Worm (Caenorhabditis elegans) whole organism, midembryonic: ENCODE measurements around the gene M110.7.

Experiments
- T22C8.4 ChIP-seq: fragments of 200-800 bp; sonication (Bioruptor generic); IDR thresholded peaks from 2 replicates; pipeline ENCODE4 v1.3.6; 2022; ENCODE audit warnings: missing genetic modification characterization, missing compliant biosample characterization
- cog-1 ChIP-seq: sonication (generic microtip); optimal IDR thresholded peaks from 2 replicates; lab custom pipeline; 2016; ENCODE audit warnings: missing genetic modification characterization, missing compliant biosample characterization
- flt-1 ChIP-seq: fragments of 200-800 bp; sonication (Bioruptor generic); IDR thresholded peaks from 2 replicates; pipeline ENCODE4 v1.3.6; 2022; ENCODE audit warnings: missing genetic modification characterization, missing compliant biosample characterization
- klf-2 ChIP-seq: fragments of 200-800 bp; sonication (Bioruptor generic); conservative IDR thresholded peaks from 2 replicates; pipeline ENCODE4 v1.3.6; 2022; ENCODE audit warnings: missing genetic modification reagents, missing genetic modification characterization, missing compliant biosample characterization
- med-1 ChIP-seq: sonication (generic microtip); optimal IDR thresholded peaks from 2 replicates; lab custom pipeline; 2017; ENCODE audit warnings: missing genetic modification characterization, mild to moderate bottlenecking, missing compliant biosample characterization, antibody characterized with exemption, missing genetic modification reagents; ENCODE audit not compliant: insufficient read depth
- ref-1 ChIP-seq: fragments of 200-800 bp; sonication (Bioruptor generic); conservative IDR thresholded peaks from 2 replicates; pipeline ENCODE4 v1.3.6; 2022; ENCODE audit warnings: missing genetic modification reagents, missing genetic modification characterization, missing compliant biosample characterization
- tab-1 ChIP-seq: fragments of 200-800 bp; sonication (Bioruptor generic); IDR thresholded peaks from 2 replicates; pipeline ENCODE4 v1.3.6; 2022; ENCODE audit warnings: missing genetic modification characterization, missing compliant biosample characterization
- ztf-23 ChIP-seq: fragments of 200-800 bp; sonication (Bioruptor generic); IDR thresholded peaks from 2 replicates; pipeline ENCODE4 v1.3.6; 2022; ENCODE audit warnings: missing genetic modification reagents, missing genetic modification characterization, missing compliant biosample characterization
- ztf-29 ChIP-seq: fragments of 200-800 bp; sonication (Bioruptor generic); IDR thresholded peaks from 2 replicates; pipeline ENCODE4 v1.3.6; 2022; ENCODE audit warnings: missing genetic modification reagents, missing genetic modification characterization, missing compliant biosample characterization

Gene M110.7

DNA sequence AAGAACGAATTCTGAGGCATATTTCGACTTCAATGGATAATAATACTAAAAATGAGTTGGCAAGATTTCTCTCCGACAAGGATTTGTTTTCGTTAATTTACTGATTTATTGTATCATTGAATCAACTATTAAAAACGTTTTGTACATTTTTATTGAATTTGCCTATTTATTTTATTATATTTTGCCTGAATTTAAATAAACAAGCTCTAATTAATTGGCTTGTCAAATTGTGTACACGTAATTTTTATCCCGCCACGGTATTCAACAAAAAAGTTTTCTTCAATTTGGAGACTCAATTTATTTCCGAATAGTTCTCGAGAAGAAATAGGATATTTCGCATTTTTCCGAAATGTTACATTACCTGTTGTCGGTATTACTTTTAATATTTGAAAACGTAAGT, at the start of gene M110.7:
Gene M110.7, plus strand, starts transcription at position 301 of the 400 bp plus-strand sequence.
- no peak for TF ChIP-seq klf-2
- TF ChIP-seq ztf-29 (GFP tag; lab: Robert Waterston, UW): no peak
- TF ChIP-seq T22C8.4 (GFP tag; lab: Robert Waterston, UW): no peak
- no peak for TF ChIP-seq flt-1 (GFP tag; lab: Robert Waterston, UW)

DNA sequence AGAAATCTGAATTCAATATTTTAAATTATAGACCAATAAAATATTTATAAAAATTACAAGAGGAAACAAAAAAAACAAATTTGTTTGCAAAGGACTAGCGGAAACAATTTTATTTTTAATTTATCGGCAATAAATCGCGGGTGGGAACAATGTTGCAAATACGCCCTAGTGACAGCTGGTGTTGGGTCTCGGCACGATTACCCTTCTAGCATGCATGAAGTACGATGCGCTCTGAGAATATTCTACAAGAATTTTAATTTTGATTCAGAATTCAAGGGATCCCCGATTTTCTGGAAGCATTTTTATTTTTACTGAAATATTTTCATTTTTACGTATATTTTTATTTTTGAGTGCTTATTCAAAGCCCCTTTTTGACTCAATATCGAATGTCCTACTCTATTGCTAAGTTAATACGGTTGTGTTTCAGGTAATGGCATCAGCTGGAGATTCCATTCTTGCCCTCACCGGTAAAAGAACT, 47.5 kb upstream of the M110.7 start, which contains the start of the genes mig-5 and cct-1:
Gene mig-5, minus strand, starts transcription at position 8 of the 478 bp plus-strand sequence.
Gene cct-1, plus strand, starts transcription at position 428 of the 478 bp plus-strand sequence.
- TF ChIP-seq flt-1 (GFP tag; lab: Robert Waterston, UW) (peak; percentile 71), ref-1 (GFP tag; lab: Robert Waterston, UW) (no peak), ztf-23 (no peak; the same call in 1 of the 2 replicates), klf-2 (no peak), T22C8.4 (GFP tag; lab: Robert Waterston, UW) (no peak), med-1 (GFP tag; lab: Kevin White, UChicago) (no peak), cog-1 (tag; lab: Kevin White, UChicago) (peak; percentile 84), tab-1 (GFP tag; lab: Robert Waterston, UW) (no peak), ztf-29 (GFP tag; lab: Robert Waterston, UW) (no peak)

DNA sequence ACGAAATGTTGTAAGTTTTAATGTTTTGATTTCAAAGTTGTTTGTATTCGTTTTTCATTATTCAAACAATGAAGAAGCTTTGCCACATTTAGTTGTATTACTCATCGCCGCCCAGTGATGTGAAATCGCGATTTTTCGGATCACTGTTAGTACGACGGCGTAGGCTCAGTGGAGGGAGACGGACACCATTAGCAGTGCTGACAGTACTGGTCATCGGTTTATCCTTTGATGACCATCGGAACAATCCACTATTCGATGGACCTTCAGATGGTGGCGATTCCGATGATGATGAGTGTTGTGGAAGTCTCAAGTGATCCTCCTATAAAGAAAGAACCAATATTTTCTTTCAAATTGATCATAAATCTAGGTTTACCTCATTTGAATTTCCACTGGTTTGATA, 45.1 kb upstream of the M110.7 start:
- TF ChIP-seq med-1 (GFP tag; lab: Kevin White, UChicago): no peak
- TF ChIP-seq ztf-29 (GFP tag; lab: Robert Waterston, UW): no peak
- no peak for TF ChIP-seq ref-1 (GFP tag; lab: Robert Waterston, UW)
- no peak for TF ChIP-seq ztf-23
- no peak for TF ChIP-seq flt-1 (GFP tag; lab: Robert Waterston, UW)
- TF ChIP-seq klf-2: no peak
- no peak for TF ChIP-seq T22C8.4 (GFP tag; lab: Robert Waterston, UW)
- no peak for TF ChIP-seq tab-1 (GFP tag; lab: Robert Waterston, UW)
- no peak for TF ChIP-seq cog-1 (tag; lab: Kevin White, UChicago)

DNA sequence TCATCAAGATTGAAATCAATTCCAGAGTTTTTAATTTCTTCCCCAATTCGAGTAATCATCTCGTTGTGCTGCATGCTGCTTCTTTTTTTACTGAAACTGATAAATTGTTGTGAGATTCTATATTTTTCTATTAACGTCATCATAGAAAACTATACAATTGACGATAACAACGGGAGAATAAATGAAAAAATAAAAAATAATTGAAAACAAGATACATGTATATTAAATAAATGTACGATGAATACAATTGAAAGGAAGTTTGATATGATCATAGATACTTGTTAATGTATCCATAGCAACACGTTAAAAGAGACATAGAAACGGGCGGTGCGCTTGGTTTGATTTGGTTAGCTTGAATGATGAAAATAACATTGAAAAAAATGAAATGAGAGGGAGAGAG, 42.1 kb upstream of the M110.7 start, which contains the start of gene T05C12.8:
Gene T05C12.8, minus strand, starts transcription at position 101 of the 400 bp plus-strand sequence.
- TF ChIP-seq med-1 (GFP tag; lab: Kevin White, UChicago) (no peak), T22C8.4 (GFP tag; lab: Robert Waterston, UW) (no peak), ztf-23 (no peak), flt-1 (GFP tag; lab: Robert Waterston, UW) (no peak), tab-1 (GFP tag; lab: Robert Waterston, UW) (no peak), ref-1 (GFP tag; lab: Robert Waterston, UW) (no peak), klf-2 (no peak), cog-1 (tag; lab: Kevin White, UChicago) (no peak), ztf-29 (GFP tag; lab: Robert Waterston, UW) (no peak)

DNA sequence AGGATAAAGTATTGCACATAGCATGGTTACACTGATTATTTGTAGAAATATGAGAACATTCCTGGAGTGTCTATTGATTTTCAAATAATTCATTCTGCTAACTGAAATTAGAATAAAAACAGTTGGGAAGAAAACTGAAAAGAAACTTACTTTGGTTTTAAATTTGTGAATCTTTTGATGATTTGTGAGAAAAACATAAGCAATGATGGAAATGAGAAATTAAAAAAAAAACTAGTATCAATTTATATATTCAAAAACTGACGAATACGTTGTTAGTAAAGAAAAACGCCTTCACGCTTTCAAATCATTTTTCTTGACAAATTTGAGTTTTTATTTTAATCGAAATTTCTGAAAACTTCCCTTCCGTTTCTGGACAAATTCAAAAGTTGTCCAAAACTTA, 39.5 kb upstream of the M110.7 start, which contains the start of gene T05C12.9:
Gene T05C12.9, minus strand, starts transcription at position 101 of the 400 bp plus-strand sequence.
- no peak for TF ChIP-seq ztf-29 (GFP tag; lab: Robert Waterston, UW)
- TF ChIP-seq T22C8.4 (GFP tag; lab: Robert Waterston, UW): no peak
- TF ChIP-seq flt-1 (GFP tag; lab: Robert Waterston, UW): no peak
- no peak for TF ChIP-seq ref-1 (GFP tag; lab: Robert Waterston, UW)
- TF ChIP-seq tab-1 (GFP tag; lab: Robert Waterston, UW): no peak
- no peak for TF ChIP-seq ztf-23
- TF ChIP-seq cog-1 (tag; lab: Kevin White, UChicago): no peak
- TF ChIP-seq med-1 (GFP tag; lab: Kevin White, UChicago): no peak
- no peak for TF ChIP-seq klf-2

DNA sequence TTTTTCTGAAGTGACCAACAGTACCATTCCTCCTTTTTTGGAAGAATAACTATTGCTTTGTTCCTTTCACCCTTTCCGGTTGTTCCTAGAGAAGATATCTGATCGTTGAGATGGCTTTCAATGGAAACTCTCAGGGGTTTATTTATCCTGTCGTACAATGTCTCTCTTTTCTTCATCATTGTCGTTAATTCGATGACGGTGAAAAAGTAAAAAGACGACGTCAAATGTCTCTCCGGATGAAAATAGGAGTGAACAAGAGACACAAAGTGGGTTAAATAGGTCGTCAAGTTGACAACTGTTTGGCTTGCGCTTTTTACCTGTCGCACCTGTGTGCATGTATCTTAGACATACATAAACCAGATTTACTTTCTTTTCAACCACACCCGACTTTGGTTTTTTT, 38.7 kb upstream of the M110.7 start:
- TF ChIP-seq T22C8.4 (GFP tag; lab: Robert Waterston, UW): no peak
- no peak for TF ChIP-seq med-1 (GFP tag; lab: Kevin White, UChicago)
- TF ChIP-seq klf-2: no peak
- TF ChIP-seq flt-1 (GFP tag; lab: Robert Waterston, UW): no peak
- no peak for TF ChIP-seq cog-1 (tag; lab: Kevin White, UChicago)
- no peak for TF ChIP-seq ztf-29 (GFP tag; lab: Robert Waterston, UW)
- TF ChIP-seq ref-1 (GFP tag; lab: Robert Waterston, UW): no peak
- TF ChIP-seq tab-1 (GFP tag; lab: Robert Waterston, UW): no peak
- no peak for TF ChIP-seq ztf-23

DNA sequence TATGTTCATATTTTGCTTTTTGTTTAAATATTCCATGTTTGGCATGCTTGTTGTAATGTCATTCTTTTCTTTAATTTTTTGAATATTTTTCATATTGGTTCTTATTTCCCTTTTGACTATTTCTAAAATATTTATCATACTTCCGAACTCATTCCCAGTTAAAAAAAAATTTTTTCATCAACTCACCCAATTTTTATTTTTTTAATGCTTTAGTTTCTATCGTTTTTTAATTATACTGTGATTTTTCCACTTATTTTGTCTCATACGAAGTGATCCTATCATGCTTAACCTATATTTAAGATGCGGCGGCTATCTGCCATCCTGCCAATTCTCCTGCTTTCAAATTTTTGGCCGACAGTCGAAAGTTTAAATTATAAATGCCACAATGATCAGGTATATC, 34.1 kb upstream of the M110.7 start, which contains the start of gene qua-1:
Gene qua-1, plus strand, starts transcription at position 301 of the 400 bp plus-strand sequence.
- TF ChIP-seq med-1 (GFP tag; lab: Kevin White, UChicago) (no peak), T22C8.4 (GFP tag; lab: Robert Waterston, UW) (no peak), tab-1 (GFP tag; lab: Robert Waterston, UW) (no peak), ref-1 (GFP tag; lab: Robert Waterston, UW) (no peak), klf-2 (no peak), flt-1 (GFP tag; lab: Robert Waterston, UW) (no peak), ztf-23 (no peak), ztf-29 (GFP tag; lab: Robert Waterston, UW) (no peak), cog-1 (tag; lab: Kevin White, UChicago) (no peak)

DNA sequence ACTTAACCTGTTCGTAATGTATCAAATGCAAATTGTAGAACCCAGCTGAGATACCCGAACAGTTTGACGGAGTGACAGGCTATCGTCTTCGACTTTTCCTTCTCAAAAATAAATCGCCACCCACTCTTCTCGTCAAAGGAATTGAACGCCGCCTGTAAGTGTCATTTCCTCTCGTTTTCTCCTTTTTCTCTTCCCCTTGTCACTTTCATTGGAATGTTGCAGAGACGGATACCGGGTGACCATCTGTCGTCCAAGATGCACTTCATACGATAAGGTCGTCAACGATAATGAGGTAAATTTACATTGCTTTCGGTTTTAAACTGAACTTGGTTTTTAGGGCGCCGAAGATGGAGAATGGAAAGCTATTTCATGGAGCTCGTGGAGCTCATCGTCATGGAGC, 32.8 kb upstream of the M110.7 start:
- TF ChIP-seq tab-1 (GFP tag; lab: Robert Waterston, UW): no peak
- TF ChIP-seq flt-1 (GFP tag; lab: Robert Waterston, UW): no peak
- no peak for TF ChIP-seq cog-1 (tag; lab: Kevin White, UChicago)
- no peak for TF ChIP-seq ref-1 (GFP tag; lab: Robert Waterston, UW)
- no peak for TF ChIP-seq T22C8.4 (GFP tag; lab: Robert Waterston, UW)
- TF ChIP-seq ztf-23: no peak
- no peak for TF ChIP-seq med-1 (GFP tag; lab: Kevin White, UChicago)
- no peak for TF ChIP-seq ztf-29 (GFP tag; lab: Robert Waterston, UW)
- no peak for TF ChIP-seq klf-2

DNA sequence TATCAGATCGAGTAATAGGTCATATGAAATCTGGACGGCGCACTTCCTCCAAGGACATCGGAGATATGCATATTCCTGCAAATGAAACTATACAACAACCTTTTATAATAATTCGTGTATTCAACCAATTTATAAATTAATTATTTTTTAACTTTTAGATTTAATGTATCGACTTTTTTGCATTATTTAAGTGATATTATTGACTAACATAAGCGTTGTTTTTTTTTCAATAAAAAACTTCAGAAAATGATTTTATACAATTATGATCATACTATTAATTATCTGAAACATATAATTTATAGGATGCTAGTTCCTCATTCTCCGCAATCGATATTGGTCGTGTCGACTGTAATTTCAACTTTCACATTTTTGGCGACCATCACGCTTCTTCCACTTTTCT, 28.6 kb upstream of the M110.7 start, which contains the start of gene col-76:
Gene col-76, plus strand, starts transcription at position 301 of the 400 bp plus-strand sequence.
- TF ChIP-seq ref-1 (GFP tag; lab: Robert Waterston, UW) (no peak), cog-1 (tag; lab: Kevin White, UChicago) (no peak), ztf-29 (GFP tag; lab: Robert Waterston, UW) (no peak), med-1 (GFP tag; lab: Kevin White, UChicago) (no peak), T22C8.4 (GFP tag; lab: Robert Waterston, UW) (no peak), klf-2 (no peak), ztf-23 (no peak), flt-1 (GFP tag; lab: Robert Waterston, UW) (no peak), tab-1 (GFP tag; lab: Robert Waterston, UW) (no peak)
